Worm (Caenorhabditis elegans) whole organism, dauer: ENCODE measurements around the gene Y32H12A.8.

ENCODE experiments used
- unc-62 ChIP-seq: sonication (generic microtip); optimal IDR thresholded peaks from 2 replicates; lab custom pipeline; 2017; ENCODE audit warnings: missing biosample characterization, missing genetic modification reagents, missing genetic modification characterization

The Y32H12A.8 gene

DNA sequence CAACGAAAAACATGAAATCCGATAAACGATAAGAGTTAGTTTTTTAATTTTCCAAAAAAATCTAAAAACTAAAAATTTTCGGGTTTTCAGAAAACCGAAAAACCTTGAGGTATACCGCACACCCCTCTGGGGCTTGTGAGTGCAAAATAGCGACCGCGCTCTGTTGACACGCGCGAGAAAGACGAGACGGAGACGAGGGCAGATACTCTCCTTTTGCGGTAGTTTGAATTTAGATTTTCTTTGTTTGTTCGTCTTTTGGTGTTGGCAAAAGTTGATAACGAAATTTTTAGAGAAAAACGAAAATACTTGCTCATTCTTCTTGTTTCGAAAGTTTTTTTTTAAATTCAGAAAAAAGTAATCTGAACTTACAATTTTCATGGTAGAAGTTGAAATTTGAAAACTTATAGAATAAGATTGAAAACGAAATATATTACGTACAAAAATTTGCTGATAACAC, at the start of gene Y32H12A.8, which contains the start of gene W03A5.2:
TSS of gene Y32H12A.8 (minus strand) at position 410 of the 457 bp plus-strand sequence.
TSS of gene W03A5.2 (plus strand) at position 407 of the 457 bp plus-strand sequence.
- no peak for TF ChIP-seq unc-62 (GFP tag; lab: Kevin White, UChicago)

DNA sequence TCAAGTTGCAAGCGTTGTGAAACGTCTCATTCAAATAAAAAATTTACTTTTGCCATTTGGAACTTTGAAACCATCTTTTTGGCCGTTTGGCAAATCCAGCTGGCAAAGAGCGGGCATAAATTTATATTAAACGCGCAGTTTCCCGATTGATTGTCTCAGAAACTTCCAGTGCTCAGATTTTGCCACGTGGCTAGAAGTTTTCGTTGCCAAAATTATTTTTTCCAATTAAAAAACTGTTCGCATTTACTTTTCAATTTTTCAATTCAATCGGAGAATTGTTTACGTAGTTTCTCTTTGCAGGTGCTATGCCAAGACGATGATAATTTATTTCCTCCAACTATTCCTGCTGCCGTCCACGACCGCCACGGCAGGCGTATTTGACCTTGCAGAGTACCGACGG, 47.5 kb upstream of the Y32H12A.8 start, which contains the start of gene F48E8.4:
TSS of gene F48E8.4 (plus strand) at position 301 of the 400 bp plus-strand sequence.
- no peak for TF ChIP-seq unc-62 (GFP tag; lab: Kevin White, UChicago)

- TF ChIP-seq unc-62 (GFP tag; lab: Kevin White, UChicago): no peak
Observed at ce11 chrIII:5450430-5450829, 44.6 kb upstream of the Y32H12A.8 start, which contains the start of gene paa-1. paa-1 (plus strand) TSS chrIII:5450730.

DNA sequence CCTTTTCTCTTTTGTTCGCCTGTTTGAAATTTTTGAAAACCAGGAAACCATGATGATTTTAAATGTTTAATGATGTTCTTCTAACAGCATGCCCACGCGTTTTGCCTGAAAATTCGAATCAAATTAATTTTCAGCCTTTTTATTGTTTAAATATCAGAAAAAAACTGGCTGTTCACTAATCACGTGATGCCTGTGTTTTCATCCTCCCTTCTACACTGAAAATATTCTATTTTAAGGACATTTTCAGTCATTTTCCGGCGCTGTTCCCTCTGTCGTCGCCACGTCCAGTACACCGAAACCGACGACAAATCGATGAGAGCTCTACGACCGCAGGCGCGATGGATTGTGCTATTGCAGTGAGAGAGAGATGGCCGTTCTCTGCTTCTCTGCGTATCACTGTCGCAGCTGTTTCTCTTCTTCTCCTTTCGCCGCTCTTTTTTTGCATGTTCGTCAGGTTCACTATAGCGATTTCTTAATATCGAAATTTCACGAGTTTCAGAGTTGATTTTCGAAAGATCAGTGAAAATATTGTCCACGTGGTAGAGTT, 44.0 kb upstream of the Y32H12A.8 start, which contains the start of gene F48E8.8:
TSS of gene F48E8.8 (minus strand) at position 51 of the 547 bp plus-strand sequence.
- TF ChIP-seq unc-62 (GFP tag; lab: Kevin White, UChicago): no peak

DNA sequence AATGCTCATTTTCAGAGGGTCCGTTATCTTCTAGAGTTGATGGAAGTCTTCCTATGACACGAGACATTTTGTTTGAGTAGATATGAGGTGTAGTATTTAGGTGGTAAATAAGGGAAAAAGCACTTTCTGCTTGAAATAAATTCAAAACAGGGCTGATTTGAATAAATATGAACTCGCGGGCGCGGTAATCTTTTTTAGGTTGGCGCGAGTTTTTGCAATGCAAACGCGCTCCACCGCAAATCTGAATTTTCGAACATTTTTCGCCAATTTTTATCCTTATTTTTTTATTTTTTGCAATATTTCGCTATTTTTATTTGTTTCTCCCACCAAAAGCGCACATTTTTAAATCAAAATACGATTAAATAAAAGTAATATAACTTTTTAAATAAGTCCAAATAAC, 42.3 kb upstream of the Y32H12A.8 start, which contains the start of gene skpt-1:
TSS of gene skpt-1 (minus strand) at position 219 of the 400 bp plus-strand sequence.
- TF ChIP-seq unc-62 (GFP tag; lab: Kevin White, UChicago): no peak

DNA sequence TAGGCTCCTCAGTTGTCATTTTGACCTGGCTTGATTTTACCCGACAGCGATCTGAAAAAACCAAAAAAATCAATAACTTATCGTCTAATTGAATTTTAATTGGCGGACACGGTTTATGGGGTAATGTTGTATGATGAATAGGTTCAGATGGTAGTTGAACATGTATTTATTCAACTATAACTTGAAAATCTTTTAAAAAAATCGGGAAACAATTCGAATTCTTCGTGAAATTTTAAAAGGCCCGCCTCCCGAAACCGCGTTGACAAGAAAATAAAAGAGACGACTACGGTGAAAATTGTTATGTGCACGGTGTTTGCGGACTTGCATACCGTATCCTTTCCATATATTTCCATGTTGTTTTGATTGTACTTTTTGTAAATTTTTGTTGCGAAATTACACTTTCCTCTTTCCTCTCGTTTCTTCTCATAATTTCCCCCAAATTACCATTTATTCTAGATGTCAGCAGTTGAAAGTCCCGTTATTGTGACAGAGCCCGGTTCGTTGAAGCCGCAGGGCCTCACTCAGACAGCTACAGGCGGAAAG, 36.9 kb upstream of the Y32H12A.8 start, which contains the start of the genes T24G10.2 and disl-2:
TSS of gene T24G10.2 (minus strand) at position 51 of the 543 bp plus-strand sequence.
TSS of gene disl-2 (plus strand) at position 457 of the 543 bp plus-strand sequence.
- no peak for TF ChIP-seq unc-62 (GFP tag; lab: Kevin White, UChicago)

DNA sequence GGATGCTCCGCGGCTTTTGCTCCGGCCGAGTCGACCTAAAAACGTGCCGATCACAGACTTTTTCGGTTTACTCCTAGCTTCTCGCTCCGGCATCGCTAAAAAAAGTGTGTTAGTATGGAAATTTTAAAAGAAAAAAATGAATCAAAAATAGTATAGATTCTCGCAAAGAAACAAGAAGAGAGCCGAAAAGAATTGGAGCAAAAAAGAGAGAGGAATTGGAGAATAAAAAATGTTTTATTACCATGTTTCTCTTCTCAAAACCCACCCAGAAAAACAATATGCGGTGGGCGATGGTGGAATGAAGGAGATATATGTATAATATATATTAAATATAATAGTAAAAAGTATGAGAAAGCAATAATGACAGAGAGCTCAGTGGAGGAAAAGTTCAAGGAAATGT, 34.7 kb upstream of the Y32H12A.8 start, which contains the start of gene W03A5.6:
TSS of gene W03A5.6 (minus strand) at position 101 of the 400 bp plus-strand sequence.
- TF ChIP-seq unc-62 (GFP tag; lab: Kevin White, UChicago): no peak

- TF ChIP-seq unc-62 (GFP tag; lab: Kevin White, UChicago): no peak
Observed at ce11 chrIII:5438064-5438463, 32.2 kb upstream of the Y32H12A.8 start.

DNA sequence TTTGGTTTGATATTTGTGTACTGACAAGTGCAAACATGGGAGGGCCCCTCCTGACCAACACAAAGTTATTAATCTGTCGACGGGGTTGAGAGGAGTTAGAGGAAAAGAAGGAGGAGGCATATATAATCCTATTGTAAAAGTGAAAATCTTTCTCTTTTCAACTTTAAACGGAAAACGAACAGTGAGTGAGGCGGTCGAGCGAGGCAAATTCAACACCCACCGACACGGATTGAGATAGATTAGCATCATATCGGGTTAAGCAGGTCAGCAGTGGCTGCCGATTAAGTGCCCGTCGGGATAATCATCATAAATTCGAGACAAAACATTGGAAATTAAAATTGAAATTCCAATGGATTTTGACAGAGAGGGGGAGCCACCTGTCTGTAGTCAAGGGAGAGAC, 30.5 kb upstream of the Y32H12A.8 start:
- no peak for TF ChIP-seq unc-62 (GFP tag; lab: Kevin White, UChicago)

DNA sequence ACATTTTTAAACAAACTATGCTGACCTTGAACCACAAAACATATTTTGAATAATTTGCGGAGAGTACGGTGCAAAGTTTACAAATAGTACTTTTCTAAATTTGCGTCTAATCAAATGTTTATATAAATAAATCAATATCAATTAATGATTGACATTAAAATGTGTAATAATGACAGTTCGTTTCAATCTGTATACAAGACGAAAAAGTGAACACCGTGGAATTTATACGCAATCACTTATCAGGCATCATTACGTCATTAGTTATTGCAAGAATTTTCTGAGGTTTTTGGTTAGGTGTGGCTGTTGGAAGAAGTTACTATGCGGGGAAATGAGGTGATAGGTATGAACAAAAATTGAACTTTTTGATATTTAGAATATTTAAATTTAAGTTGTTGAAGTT, 21.3 kb upstream of the Y32H12A.8 start:
- TF ChIP-seq unc-62 (GFP tag; lab: Kevin White, UChicago): no peak

- TF ChIP-seq unc-62 (GFP tag; lab: Kevin White, UChicago): no peak
Observed at ce11 chrIII:5424363-5424762, 18.5 kb upstream of the Y32H12A.8 start.

DNA sequence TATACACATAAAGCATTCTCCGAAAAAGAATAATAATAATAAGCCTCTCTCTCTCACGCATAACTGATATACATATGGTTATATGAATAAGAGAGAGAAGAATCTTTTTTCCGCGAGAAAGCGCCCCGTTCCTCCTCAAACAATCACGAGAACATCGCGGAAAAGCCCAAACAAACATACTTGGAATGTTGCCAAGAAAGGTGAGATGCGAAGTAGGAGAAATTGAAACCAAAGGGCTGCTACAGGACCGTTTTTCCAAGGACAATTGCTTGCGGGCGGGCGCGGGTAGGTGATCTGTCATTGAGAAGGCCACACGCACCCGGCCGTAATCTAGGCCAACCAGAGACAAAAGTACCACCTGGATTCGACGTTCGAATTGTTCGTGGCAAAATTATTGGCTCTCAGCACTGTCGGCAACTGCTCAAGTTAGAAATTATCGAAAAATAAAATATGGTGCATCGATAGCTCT, 17.9 kb upstream of the Y32H12A.8 start, which contains the start of gene dnj-24:
TSS of gene dnj-24 (minus strand) at position 419 of the 469 bp plus-strand sequence.
- TF ChIP-seq unc-62 (GFP tag; lab: Kevin White, UChicago): no peak

ce11 chrIII:5422561-5423103, 16.8 kb upstream of the Y32H12A.8 start:
- no peak for TF ChIP-seq unc-62 (GFP tag; lab: Kevin White, UChicago)

ce11 chrIII:5421406-5421805, 15.6 kb upstream of the Y32H12A.8 start:
- TF ChIP-seq unc-62 (GFP tag; lab: Kevin White, UChicago): no peak

ce11 chrIII:5420276-5420675, 14.4 kb upstream of the Y32H12A.8 start:
- no peak for TF ChIP-seq unc-62 (GFP tag; lab: Kevin White, UChicago)

DNA sequence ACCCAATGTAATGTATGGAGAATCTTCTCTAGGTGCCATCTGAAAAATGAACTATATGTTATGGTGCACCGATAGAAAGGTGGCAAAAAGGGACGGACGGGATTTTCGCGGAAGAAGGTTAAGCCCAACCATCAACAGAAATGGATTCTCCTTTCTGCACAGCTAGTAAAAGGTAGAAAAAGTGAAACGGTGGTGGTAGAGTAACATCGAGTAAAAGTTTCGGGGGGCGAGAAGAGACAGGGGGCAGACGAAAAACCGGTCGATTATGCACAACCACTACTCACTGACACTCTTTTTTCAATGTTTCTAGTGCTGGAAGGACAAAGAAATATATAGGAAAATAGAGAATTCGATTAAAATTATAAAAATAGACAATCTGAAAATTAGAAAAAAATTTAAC, 13.7 kb upstream of the Y32H12A.8 start:
- no peak for TF ChIP-seq unc-62 (GFP tag; lab: Kevin White, UChicago)
